Worm (Caenorhabditis elegans): ENCODE measurements around the gene ZK686.6.

Gene ZK686.6

DNA sequence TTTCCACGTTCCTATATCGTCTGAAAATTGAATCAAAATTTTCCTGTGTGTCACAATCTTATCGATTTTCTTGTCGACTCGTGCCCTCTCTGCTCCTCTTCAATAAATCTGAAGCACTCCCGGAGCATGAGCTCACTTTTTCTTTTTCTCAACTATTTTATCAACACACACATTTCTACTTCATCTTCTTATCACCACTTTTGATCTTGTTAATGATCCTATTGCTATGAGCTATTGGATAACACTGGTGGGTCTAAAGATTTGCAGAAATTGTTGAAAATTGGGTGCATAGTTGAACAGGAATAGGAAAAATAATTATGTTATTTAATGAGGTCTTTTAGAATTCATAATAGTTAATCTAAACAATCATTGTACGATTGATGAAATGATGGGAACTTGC lies 32.5 kb upstream of the ZK686.6 start:
- TF ChIP-seq mep-1 (tag; optimal IDR thresholded peaks at IDR 0.05): no peak
- no peak for TF ChIP-seq F10B5.3 (tag; optimal IDR thresholded peaks at IDR 0.05)
- no peak for TF ChIP-seq lim-7 (GFP tag; IDR thresholded peaks at IDR 0.05)
- no peak for TF ChIP-seq nhr-10 (tag; optimal IDR thresholded peaks at IDR 0.05)
- no peak for TF ChIP-seq sdz-12 (GFP tag; optimal IDR thresholded peaks at IDR 0.05)
- TF ChIP-seq madf-9 (GFP tag; conservative IDR thresholded peaks at IDR 0.05): no peak
- TF ChIP-seq ZK546.5 (tag; optimal IDR thresholded peaks at IDR 0.05): no peak
- no peak for TF ChIP-seq dpl-1 (GFP tag; optimal IDR thresholded peaks at IDR 0.05)
- no peak for TF ChIP-seq ztf-11 (tag; optimal IDR thresholded peaks at IDR 0.05)
- no peak for TF ChIP-seq ces-1 (GFP tag; optimal IDR thresholded peaks at IDR 0.05)
- no peak for TF ChIP-seq nhr-48 (tag; optimal IDR thresholded peaks at IDR 0.05)
- TF ChIP-seq unc-62 (GFP tag; optimal IDR thresholded peaks at IDR 0.05 in 1 of 2): no peak
- no peak for TF ChIP-seq unc-62 (tag; optimal IDR thresholded peaks at IDR 0.05)
- no peak for TF ChIP-seq ceh-20 (GFP tag; IDR thresholded peaks at IDR 0.05)
- TF ChIP-seq ceh-32 (tag; optimal IDR thresholded peaks at IDR 0.05; ENCODE audit: poor library complexity): no peak
- TF ChIP-seq lin-13 (GFP tag; optimal IDR thresholded peaks at IDR 0.05): no peak
- no peak for TF ChIP-seq nhr-76 (tag; optimal IDR thresholded peaks at IDR 0.05)
- TF ChIP-seq egl-43 (GFP tag; IDR thresholded peaks at IDR 0.05): no peak
- no peak for TF ChIP-seq D1046.2 (GFP tag; IDR thresholded peaks at IDR 0.05)
- TF ChIP-seq ceh-62 (tag; optimal IDR thresholded peaks at IDR 0.05): no peak

DNA sequence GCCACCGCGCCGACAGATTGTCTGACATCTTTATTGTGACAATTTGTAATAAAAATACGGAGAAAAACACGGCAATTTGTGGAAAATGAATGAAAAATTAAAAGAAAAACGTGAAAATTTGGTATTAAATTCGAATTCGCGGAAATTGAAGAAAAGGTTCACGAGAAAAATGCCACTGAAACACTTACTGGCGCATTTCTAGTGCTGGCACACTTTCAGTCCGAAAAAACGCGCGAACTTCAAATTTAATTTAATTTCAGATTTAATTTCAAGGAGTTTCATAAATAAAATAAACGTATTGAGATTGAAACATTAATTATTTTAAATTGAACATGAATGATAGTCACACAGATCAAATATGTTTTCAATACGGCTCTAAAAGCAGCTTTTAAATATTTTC lies 22.5 kb upstream of the ZK686.6 start, which contains the start of gene cyk-7:
Gene cyk-7 (minus strand): TSS at position 99 of the 400 bp plus-strand sequence.
- no peak for TF ChIP-seq mxl-3 (GFP tag; optimal IDR thresholded peaks at IDR 0.05)
- TF ChIP-seq F49E8.2 (tag; optimal IDR thresholded peaks at IDR 0.05; ENCODE audit: borderline replicate concordance): peak; percentile 69
- peak; percentile 45 for TF ChIP-seq dpl-1 (GFP tag; optimal IDR thresholded peaks at IDR 0.05)
- TF ChIP-seq unc-130 (GFP tag; optimal IDR thresholded peaks at IDR 0.05): peak; percentile 17

DNA sequence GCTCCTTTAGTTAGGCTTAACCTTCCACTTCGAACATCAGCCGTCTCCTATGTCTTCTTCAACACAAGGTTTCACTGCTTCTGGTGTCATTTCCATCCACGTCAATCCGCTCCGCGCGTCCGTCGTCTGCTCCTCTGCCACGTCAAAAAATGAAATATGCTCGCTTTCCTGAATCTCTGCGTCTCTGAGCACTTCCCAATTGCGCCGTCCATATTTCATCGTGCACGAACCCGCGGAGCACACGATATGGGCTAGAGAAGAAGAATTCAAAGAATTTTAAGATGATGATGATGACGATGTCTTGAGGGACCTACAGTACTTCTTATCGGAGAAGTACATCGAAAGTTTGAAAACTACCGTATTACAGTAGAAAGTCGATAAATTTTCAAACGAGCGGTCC lies 20.2 kb upstream of the ZK686.6 start:
- TF ChIP-seq dmd-8 (GFP tag; IDR thresholded peaks at IDR 0.05) (no peak), unc-62 (GFP tag; optimal IDR thresholded peaks at IDR 0.05 in 1 of 2) (peak in 1 of 2 experiments; percentile 99), unc-62 (tag; optimal IDR thresholded peaks at IDR 0.05) (no peak), lin-1 (GFP tag; IDR thresholded peaks at IDR 0.05) (no peak)

DNA sequence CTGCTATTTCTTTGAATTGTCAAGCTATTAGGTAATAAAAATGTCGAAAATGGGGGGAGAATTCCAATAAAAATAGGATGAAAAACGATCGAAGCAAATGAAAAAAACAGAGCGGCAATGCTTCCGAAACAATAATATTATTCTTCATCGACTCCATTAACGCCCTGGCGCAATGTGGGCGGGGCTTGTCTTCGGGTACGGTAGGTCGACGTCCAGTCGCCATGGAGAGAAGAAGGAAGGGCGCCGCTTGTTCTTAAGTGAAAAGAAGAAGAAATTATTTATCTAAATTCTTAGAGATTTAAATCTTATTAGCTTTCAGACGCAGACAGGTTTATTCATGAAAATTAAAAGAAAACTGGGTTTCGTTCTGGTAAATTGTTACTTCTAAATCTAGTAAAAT lies 19.4 kb upstream of the ZK686.6 start:
- TF ChIP-seq duxl-1 (tag; optimal IDR thresholded peaks at IDR 0.05; ENCODE audit: poor library complexity): peak; percentile 24
- TF ChIP-seq lsy-2 (tag; optimal IDR thresholded peaks at IDR 0.05): peak in 1 of 2 experiments; percentile 56
- TF ChIP-seq T26A8.4 (GFP tag; IDR thresholded peaks at IDR 0.05): no peak
- no peak for TF ChIP-seq nhr-11 (tag; optimal IDR thresholded peaks at IDR 0.05)
- no peak for TF ChIP-seq ceh-32 (tag; optimal IDR thresholded peaks at IDR 0.05; ENCODE audit: poor library complexity)
- no peak for TF ChIP-seq Y75B8A.6 (GFP tag; IDR thresholded peaks at IDR 0.05)
- no peak for TF ChIP-seq zfp-3 (GFP tag; conservative IDR thresholded peaks at IDR 0.05)

DNA sequence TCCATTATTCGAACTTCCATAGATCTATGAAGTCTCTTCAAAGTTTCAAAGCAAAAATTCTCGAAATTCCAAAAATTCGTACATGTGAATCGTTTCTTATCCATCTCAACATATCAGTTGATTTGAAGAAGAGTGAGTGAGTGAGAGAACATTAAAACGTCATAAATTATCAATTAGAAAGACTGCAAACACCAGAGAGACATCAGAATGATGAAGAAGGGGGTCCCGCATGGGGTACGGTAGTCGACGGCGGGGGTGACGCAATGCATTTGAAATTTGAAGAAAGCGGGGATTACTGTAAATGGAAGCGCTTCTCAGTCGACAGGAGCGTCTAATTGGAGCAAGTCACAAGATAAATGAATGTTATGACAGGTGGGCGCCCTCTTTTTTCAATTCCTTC lies 17.7 kb upstream of the ZK686.6 start:
- peak in 1 of 2 experiments; percentile 75 for TF ChIP-seq unc-62 (GFP tag; optimal IDR thresholded peaks at IDR 0.05 in 1 of 2)
- TF ChIP-seq unc-62 (tag; optimal IDR thresholded peaks at IDR 0.05): no peak
- TF ChIP-seq pqm-1 (tag; optimal IDR thresholded peaks at IDR 0.05): no peak
- no peak for TF ChIP-seq pha-4 (GFP tag; IDR thresholded peaks at IDR 0.05)
- no peak for TF ChIP-seq pha-4 (tag; optimal IDR thresholded peaks at IDR 0.05)
- no peak for TF ChIP-seq ZK546.5 (tag; optimal IDR thresholded peaks at IDR 0.05)
- no peak for TF ChIP-seq R02D3.7 (tag; optimal IDR thresholded peaks at IDR 0.05)
- no peak for TF ChIP-seq attf-4 (tag; optimal IDR thresholded peaks at IDR 0.05)
- TF ChIP-seq dmd-8 (GFP tag; IDR thresholded peaks at IDR 0.05): no peak
- TF ChIP-seq hlh-30 (tag; optimal IDR thresholded peaks at IDR 0.05; ENCODE audit: insufficient read depth): peak; percentile 7
- TF ChIP-seq lsy-2 (tag; optimal IDR thresholded peaks at IDR 0.05): peak in 1 of 2 experiments; percentile 68
- no peak for TF ChIP-seq nhr-76 (tag; optimal IDR thresholded peaks at IDR 0.05)

Measured in whole organism, L4 larva.